Worm (Caenorhabditis elegans) whole organism, L3 larva: ENCODE data around the gene ccch-3.

Experiments
- R02D3.7 ChIP-seq: fragments of 150-350 bp; optimal IDR thresholded peaks from 2 replicates; lab custom pipeline; 2014; ENCODE audit warnings: missing biosample characterization, missing genetic modification characterization
- ZK546.5 ChIP-seq: sonication (generic microtip); optimal IDR thresholded peaks from 2 replicates; lab custom pipeline; 2017; ENCODE audit warnings: missing biosample characterization, missing genetic modification characterization
- aly-2 ChIP-seq: fragments of 150-350 bp; optimal IDR thresholded peaks from 2 replicates; lab custom pipeline; 2014; ENCODE audit warnings: missing biosample characterization, missing genetic modification characterization
- ama-1 ChIP-seq: fragments of 150-350 bp; optimal IDR thresholded peaks from 2 replicates; lab custom pipeline; 2018
- ceh-16 ChIP-seq: sonication (generic microtip); optimal IDR thresholded peaks from 2 replicates; lab custom pipeline; 2017; ENCODE audit warnings: missing biosample characterization, missing genetic modification characterization
- ceh-28 ChIP-seq: fragments of 150-350 bp; optimal IDR thresholded peaks from 2 replicates; lab custom pipeline; 2014; ENCODE audit warnings: missing biosample characterization, missing genetic modification reagents, missing genetic modification characterization
- ceh-82 ChIP-seq: fragments of 150-350 bp; optimal IDR thresholded peaks from 2 replicates; lab custom pipeline; 2014; ENCODE audit warnings: missing biosample characterization, missing genetic modification characterization
- ceh-9 ChIP-seq: sonication (generic microtip); optimal IDR thresholded peaks from 2 replicates; lab custom pipeline; 2018; ENCODE audit warnings: missing biosample characterization, missing genetic modification characterization
- daf-12 ChIP-seq: fragments of 150-350 bp; optimal IDR thresholded peaks from 2 replicates; lab custom pipeline; 2014; ENCODE audit warnings: missing biosample characterization, missing genetic modification reagents, missing genetic modification characterization
- egl-5 ChIP-seq: fragments of 150-350 bp; optimal IDR thresholded peaks from 2 replicates; lab custom pipeline; 2017; ENCODE audit warnings: missing biosample characterization, missing genetic modification reagents, missing genetic modification characterization, inconsistent platforms
- elt-1 ChIP-seq: fragments of 150-350 bp; optimal IDR thresholded peaks from 2 replicates; lab custom pipeline; 2014; ENCODE audit warnings: missing biosample characterization, missing genetic modification characterization
- elt-2 ChIP-seq: sonication (generic microtip); optimal IDR thresholded peaks from 2 replicates; lab custom pipeline; 2016; ENCODE audit warnings: missing genetic modification reagents, mild to moderate bottlenecking, missing genetic modification characterization, missing compliant biosample characterization
- elt-3 ChIP-seq, 3 experiments: fragments of 150-350 bp in 1 of 3; sonication (generic microtip) in 2 of 3; optimal IDR thresholded peaks; 2 replicates in 2 of 3; 4 replicates in 1 of 3; lab custom pipeline; 2014 to 2017; ENCODE audit warnings: missing biosample characterization in 3 of 3, missing genetic modification characterization in 3 of 3
- eor-1 ChIP-seq, 2 experiments: fragments of 150-350 bp; optimal IDR thresholded peaks; 2 replicates each; lab custom pipeline; 2014 to 2018; ENCODE audit warnings: missing biosample characterization in 2 of 2, missing genetic modification characterization in 2 of 2
- fkh-10 ChIP-seq: sonication (generic microtip); optimal IDR thresholded peaks from 2 replicates; lab custom pipeline; 2017; ENCODE audit warnings: missing biosample characterization, missing genetic modification reagents, missing genetic modification characterization
- fkh-2 ChIP-seq: fragments of 150-350 bp; optimal IDR thresholded peaks from 2 replicates; lab custom pipeline; 2014; ENCODE audit warnings: missing biosample characterization, missing genetic modification reagents, missing genetic modification characterization
- fos-1 ChIP-seq: fragments of 150-350 bp; optimal IDR thresholded peaks from 2 replicates; lab custom pipeline; 2014; ENCODE audit warnings: missing biosample characterization, missing genetic modification characterization
- jun-1 ChIP-seq: fragments of 150-350 bp; optimal IDR thresholded peaks from 2 replicates; lab custom pipeline; 2014; ENCODE audit warnings: missing biosample characterization, missing genetic modification reagents, missing genetic modification characterization
- lin-15B ChIP-seq: fragments of 150-350 bp; optimal IDR thresholded peaks from 2 replicates; lab custom pipeline; 2014; ENCODE audit warnings: missing biosample characterization, missing genetic modification characterization
- lsy-12 ChIP-seq: sonication (generic microtip); optimal IDR thresholded peaks from 2 replicates; lab custom pipeline; 2016; ENCODE audit warnings: mild to moderate bottlenecking, missing genetic modification characterization, missing compliant biosample characterization
- mdl-1 ChIP-seq: fragments of 150-350 bp; optimal IDR thresholded peaks from 2 replicates; lab custom pipeline; 2014; ENCODE audit warnings: missing biosample characterization, missing genetic modification characterization
- mml-1 ChIP-seq: fragments of 150-350 bp; sonication (generic microtip); optimal IDR thresholded peaks from 3 replicates; lab custom pipeline; 2014; ENCODE audit warnings: missing biosample characterization, missing genetic modification characterization
- nfya-1 ChIP-seq: sonication (generic microtip); optimal IDR thresholded peaks from 2 replicates; lab custom pipeline; 2017; ENCODE audit warnings: missing genetic modification characterization, mild to moderate bottlenecking, missing compliant biosample characterization, antibody characterized with exemption, moderate library complexity; ENCODE audit not compliant: insufficient read depth
- nhr-11 ChIP-seq: fragments of 150-350 bp; optimal IDR thresholded peaks from 2 replicates; lab custom pipeline; 2014; ENCODE audit warnings: missing biosample characterization, missing genetic modification characterization
- nhr-12 ChIP-seq: fragments of 150-350 bp; optimal IDR thresholded peaks from 2 replicates; lab custom pipeline; 2014; ENCODE audit warnings: missing biosample characterization, missing genetic modification characterization
- nhr-23 ChIP-seq: fragments of 150-350 bp; optimal IDR thresholded peaks from 2 replicates; lab custom pipeline; 2014; ENCODE audit warnings: missing biosample characterization, missing genetic modification reagents, missing genetic modification characterization
- nhr-237 ChIP-seq: fragments of 150-350 bp; optimal IDR thresholded peaks from 2 replicates; lab custom pipeline; 2014; ENCODE audit warnings: missing biosample characterization, missing genetic modification characterization
- nhr-25 ChIP-seq: sonication (generic microtip); optimal IDR thresholded peaks from 2 replicates; lab custom pipeline; 2017; ENCODE audit warnings: missing biosample characterization, missing genetic modification characterization
- nhr-43 ChIP-seq: sonication (generic microtip); optimal IDR thresholded peaks from 2 replicates; lab custom pipeline; 2016; ENCODE audit warnings: mild to moderate bottlenecking, missing genetic modification characterization, missing compliant biosample characterization; ENCODE audit not compliant: poor library complexity, severe bottlenecking
- nhr-76 ChIP-seq: fragments of 150-350 bp; sonication (generic microtip); optimal IDR thresholded peaks from 5 replicates; lab custom pipeline; 2014; ENCODE audit warnings: missing biosample characterization, missing genetic modification characterization
- nhr-77 ChIP-seq: fragments of 150-350 bp; optimal IDR thresholded peaks from 2 replicates; lab custom pipeline; 2014; ENCODE audit warnings: missing biosample characterization, missing genetic modification characterization
- pha-4 ChIP-seq: fragments of 150-350 bp; optimal IDR thresholded peaks from 2 replicates; lab custom pipeline; 2014; ENCODE audit warnings: missing biosample characterization, missing genetic modification reagents, missing genetic modification characterization
- pqm-1 ChIP-seq: fragments of 150-350 bp; optimal IDR thresholded peaks from 2 replicates; lab custom pipeline; 2017; ENCODE audit warnings: missing biosample characterization, missing genetic modification characterization, inconsistent platforms
- sea-2 ChIP-seq: fragments of 150-350 bp; sonication (generic microtip); optimal IDR thresholded peaks from 4 replicates; lab custom pipeline; 2014; ENCODE audit warnings: missing biosample characterization, missing genetic modification reagents, missing genetic modification characterization
- skn-1 ChIP-seq: fragments of 150-350 bp; optimal IDR thresholded peaks from 2 replicates; lab custom pipeline; 2014; ENCODE audit warnings: missing biosample characterization, missing genetic modification characterization
- snpc-4 ChIP-seq: fragments of 150-350 bp; optimal IDR thresholded peaks from 2 replicates; lab custom pipeline; 2014; ENCODE audit warnings: missing biosample characterization, missing genetic modification characterization
- tbx-2 ChIP-seq: sonication (generic microtip); optimal IDR thresholded peaks from 2 replicates; lab custom pipeline; 2016; ENCODE audit warnings: mild to moderate bottlenecking, missing genetic modification characterization, missing compliant biosample characterization
- unc-62 ChIP-seq: fragments of 150-350 bp; sonication (generic microtip); optimal IDR thresholded peaks from 4 replicates; lab custom pipeline; 2014; ENCODE audit warnings: missing biosample characterization, missing genetic modification reagents, missing genetic modification characterization
- zag-1 ChIP-seq: fragments of 150-350 bp; optimal IDR thresholded peaks from 2 replicates; lab custom pipeline; 2014; ENCODE audit warnings: missing biosample characterization, missing genetic modification characterization
- ztf-11 ChIP-seq: fragments of 150-350 bp; optimal IDR thresholded peaks from 2 replicates; lab custom pipeline; 2014; ENCODE audit warnings: missing biosample characterization, missing genetic modification characterization
- ztf-4 ChIP-seq: fragments of 150-350 bp; optimal IDR thresholded peaks from 2 replicates; lab custom pipeline; 2014; ENCODE audit warnings: missing biosample characterization, missing genetic modification characterization

ccch-3 gene

DNA sequence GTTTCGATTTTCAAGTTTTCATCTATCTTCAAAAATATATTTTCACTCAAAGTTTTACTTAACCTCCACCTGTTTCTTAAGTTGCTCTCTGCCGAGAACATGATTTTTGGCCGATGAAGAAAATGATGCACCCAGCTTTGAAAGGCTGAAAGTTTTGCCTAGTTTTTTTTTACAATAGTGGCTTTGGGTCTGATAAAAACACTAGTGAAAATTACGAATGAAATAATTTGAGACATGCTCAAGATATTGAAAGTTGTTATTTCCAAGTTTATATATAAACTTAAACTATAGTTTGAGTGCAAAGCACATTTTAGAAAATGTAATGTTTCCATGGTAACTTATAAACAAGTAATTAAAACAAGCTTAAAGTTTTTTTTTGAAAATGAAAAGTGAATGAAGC is 10.3 kb downstream of the ccch-3 start, which contains the start of gene gpa-9:
TSS of gene gpa-9 (minus strand) at position 101 of the 400 bp plus-strand sequence.
- TF ChIP-seq tbx-2 (tag; lab: Kevin White, UChicago) (no peak), pqm-1 (tag; lab: Kevin White, UChicago) (no peak), fkh-2 (tag; lab: Kevin White, UChicago) (no peak), nhr-76 (tag; lab: Kevin White, UChicago) (no peak), aly-2 (no peak), eor-1 (tag; optimal IDR thresholded peaks at IDR 0.05; lab: Kevin White, UChicago) (no peak), nhr-237 (tag; lab: Kevin White, UChicago) (no peak)
- TF ChIP-seq, all 47 proteins: peak for 0

ce11 chrV:12644500-12644899 is 15.0 kb downstream of the ccch-3 start, which contains the start of gene F56H9.8:
Gene F56H9.8, plus strand, starts transcription at chrV:12644800.
- no peak for TF ChIP-seq fos-1 (tag; lab: Kevin White, UChicago)
- TF ChIP-seq elt-1 (tag; lab: Kevin White, UChicago) = no peak
- no peak for TF ChIP-seq nhr-25 (tag; lab: Kevin White, UChicago)

DNA sequence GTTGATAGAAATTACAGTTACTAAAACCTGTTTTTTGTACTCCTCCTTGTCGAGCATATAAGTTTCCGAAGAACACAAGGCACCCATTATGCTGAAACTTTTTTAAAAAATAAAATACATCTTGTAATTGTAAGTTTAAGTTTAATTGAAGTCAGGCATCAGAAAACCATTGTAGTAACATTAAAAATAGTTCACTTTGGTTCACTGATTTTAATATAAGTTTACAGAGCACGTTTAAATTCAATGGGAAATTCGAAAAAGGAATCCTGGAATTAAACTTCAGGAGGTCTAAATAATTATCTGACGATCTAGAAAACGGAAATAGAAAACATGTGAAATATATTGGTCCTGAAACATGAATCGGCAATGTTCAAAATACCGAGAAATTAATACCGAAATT is 19.1 kb downstream of the ccch-3 start, which contains the start of gene gpa-8:
TSS of gene gpa-8 (minus strand) at position 101 of the 400 bp plus-strand sequence.
- TF ChIP-seq ceh-9 = no peak
- no peak for TF ChIP-seq ceh-82 (tag; lab: Kevin White, UChicago)
- TF ChIP-seq pha-4 (tag; lab: Kevin White, UChicago) = no peak
- TF ChIP-seq nhr-77 (tag; lab: Kevin White, UChicago) = no peak
- no peak for TF ChIP-seq nhr-11
- no peak for TF ChIP-seq nhr-76 (tag; lab: Kevin White, UChicago)
- TF ChIP-seq ZK546.5 (tag; lab: Kevin White, UChicago) = no peak
- TF ChIP-seq, all 47 proteins: peak for 0

DNA sequence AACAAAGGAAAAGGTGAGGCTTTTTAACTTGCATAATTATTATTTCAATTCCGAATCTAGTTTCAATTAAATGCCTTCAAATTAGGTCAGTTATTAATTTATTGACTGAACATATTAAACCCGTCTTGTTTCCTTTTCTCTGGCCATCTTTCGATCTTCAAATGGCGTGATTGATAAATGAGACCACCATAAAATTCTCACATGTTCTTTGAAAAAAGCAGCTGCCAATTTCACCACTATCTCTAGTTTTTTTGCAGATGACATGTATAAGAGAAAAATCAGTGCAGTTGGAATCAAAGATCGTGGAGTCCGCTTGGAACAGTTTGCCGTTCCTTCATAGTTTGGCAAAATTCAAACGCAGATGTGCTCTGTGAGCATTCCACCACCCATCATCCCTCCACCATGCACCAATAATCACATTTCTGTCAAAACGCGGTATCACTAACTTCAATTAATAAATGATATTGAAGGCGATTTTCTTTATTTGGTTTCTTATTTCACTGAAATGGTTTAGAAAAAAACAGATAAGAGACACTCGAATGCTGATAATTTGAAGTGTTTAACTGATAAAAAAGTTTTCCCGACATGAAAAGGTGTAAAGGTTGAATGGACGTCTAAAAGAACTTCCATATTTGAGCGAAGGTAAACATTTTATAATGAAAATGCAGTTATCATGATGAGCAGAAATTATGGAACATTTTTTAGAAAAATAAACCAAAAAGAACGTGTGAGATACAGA is 21.6 kb downstream of the ccch-3 start:
- peak; percentile 54 for TF ChIP-seq nhr-43
- TF ChIP-seq jun-1 (tag; lab: Kevin White, UChicago) = no peak
- TF ChIP-seq nhr-23 (tag; lab: Kevin White, UChicago) = peak; percentile 16
- TF ChIP-seq pha-4 (tag; lab: Kevin White, UChicago) = peak; percentile 40
- peak; percentile 92 for TF ChIP-seq elt-2 (tag; lab: Kevin White, UChicago)
- TF ChIP-seq daf-12 = no peak
- TF ChIP-seq pqm-1 (tag; lab: Kevin White, UChicago) = peak; percentile 72
- TF ChIP-seq snpc-4 (tag; lab: Kevin White, UChicago) = no peak

- TF ChIP-seq egl-5 (tag; lab: Kevin White, UChicago) (no peak), pha-4 (tag; lab: Kevin White, UChicago) (peak; percentile 90), nhr-25 (tag; lab: Kevin White, UChicago) (peak; percentile 93), sea-2 (GFP tag; lab: Kevin White, UChicago) (no peak), nhr-12 (tag; lab: Kevin White, UChicago) (no peak), elt-3 (tag; optimal IDR thresholded peaks at IDR 0.05; lab: Kevin White, UChicago) (no peak), fos-1 (tag; lab: Kevin White, UChicago) (no peak), fkh-10 (GFP tag; lab: Kevin White, UChicago) (no peak), mdl-1 (tag; lab: Kevin White, UChicago) (peak; percentile 72), tbx-2 (tag; lab: Kevin White, UChicago) (peak; percentile 11), R02D3.7 (tag; lab: Kevin White, UChicago) (peak; percentile 27), nhr-237 (tag; lab: Kevin White, UChicago) (no peak), unc-62 (GFP tag; lab: Kevin White, UChicago) (no peak), ceh-9 (no peak), daf-12 (no peak), ama-1 (lab: Kevin White, UChicago) (peak; percentile 8), elt-1 (tag; lab: Kevin White, UChicago) (peak; percentile 19), aly-2 (no peak), pqm-1 (tag; lab: Kevin White, UChicago) (peak; percentile 71), ceh-16 (no peak), ZK546.5 (tag; lab: Kevin White, UChicago) (no peak), nfya-1 (tag; lab: Kevin White, UChicago) (peak; percentile 64), ztf-4 (tag; lab: Kevin White, UChicago) (no peak), skn-1 (tag; lab: Kevin White, UChicago) (no peak), zag-1 (no peak), lsy-12 (no peak), elt-2 (tag; lab: Kevin White, UChicago) (peak; percentile 85), nhr-43 (peak; percentile 89), lin-15B (no peak), ceh-28 (tag; lab: Kevin White, UChicago) (peak; percentile 61), snpc-4 (tag; lab: Kevin White, UChicago) (no peak), ztf-11 (no peak), nhr-76 (tag; lab: Kevin White, UChicago) (no peak), nhr-77 (tag; lab: Kevin White, UChicago) (no peak), mml-1 (tag; lab: Kevin White, UChicago) (peak; percentile 96), nhr-23 (tag; lab: Kevin White, UChicago) (peak; percentile 71)
Measured at ce11 chrV:12637238-12637690, 22.2 kb downstream of the ccch-3 start, which contains the start of gene F56H9.2. Gene F56H9.2, plus strand, starts transcription at chrV:12637663.
